Worm (Caenorhabditis elegans) whole organism, young adult: ENCODE data around the gene nhr-45.

Experiments used
- B0019.2 ChIP-seq: fragments of 200-800 bp; sonication (Bioruptor generic); conservative IDR thresholded peaks from 2 replicates; pipeline ENCODE4 v1.3.6; 2022; ENCODE audit warnings: missing genetic modification reagents, missing genetic modification characterization, missing compliant biosample characterization
- B0261.1 ChIP-seq: sonication (generic microtip); optimal IDR thresholded peaks from 2 replicates; lab custom pipeline; 2016; ENCODE audit warnings: mild to moderate bottlenecking, missing genetic modification characterization, moderate library complexity, missing compliant biosample characterization
- F39B2.1 ChIP-seq: fragments of 200-800 bp; sonication (Bioruptor generic); IDR thresholded peaks from 2 replicates; pipeline ENCODE4 v1.3.6; 2022; ENCODE audit warnings: missing genetic modification reagents, missing genetic modification characterization, missing compliant biosample characterization
- F49E8.2 ChIP-seq: sonication (generic microtip); optimal IDR thresholded peaks from 3 replicates; lab custom pipeline; 2017; ENCODE audit warnings: missing genetic modification characterization, mild to moderate bottlenecking, missing compliant biosample characterization, antibody characterized with exemption, moderate library complexity; ENCODE audit not compliant: insufficient read depth
- F57C9.4 ChIP-seq: sonication (generic microtip); optimal IDR thresholded peaks from 2 replicates; lab custom pipeline; 2017; ENCODE audit warnings: mild to moderate bottlenecking, missing genetic modification characterization, missing compliant biosample characterization
- K11D2.4 ChIP-seq: fragments of 200-800 bp; sonication (Bioruptor generic); IDR thresholded peaks from 2 replicates; pipeline ENCODE4 v1.3.6; 2022; ENCODE audit warnings: missing genetic modification reagents, missing genetic modification characterization, missing compliant biosample characterization
- T26A5.8 ChIP-seq: sonication (generic microtip); optimal IDR thresholded peaks from 2 replicates; lab custom pipeline; 2016; ENCODE audit warnings: missing genetic modification characterization, missing compliant biosample characterization
- Y53G8AR.9 ChIP-seq: fragments of 200-800 bp; sonication (Bioruptor generic); conservative IDR thresholded peaks from 2 replicates; pipeline ENCODE4 v1.3.6; 2022; ENCODE audit warnings: missing genetic modification reagents, missing genetic modification characterization, missing compliant biosample characterization
- Y56A3A.18 ChIP-seq: fragments of 200-800 bp; sonication (Bioruptor generic); IDR thresholded peaks from 2 replicates; pipeline ENCODE4 v1.3.6; 2022; ENCODE audit warnings: missing genetic modification reagents, missing genetic modification characterization, missing compliant biosample characterization
- akir-1 ChIP-seq: fragments of 200-800 bp; sonication (Bioruptor generic); optimal IDR thresholded peaks from 2 replicates; lab custom pipeline; 2018; ENCODE audit warnings: mild to moderate bottlenecking, missing genetic modification characterization, moderate library complexity, missing compliant biosample characterization
- ama-1 ChIP-seq, 3 experiments: fragments of 150-350 bp in 1 of 3; sonication (generic microtip) in 2 of 3; optimal IDR thresholded peaks; 2 replicates each; lab custom pipeline; 2014 to 2018; ENCODE audit warnings: missing biosample characterization in 2 of 3, missing genetic modification characterization in 2 of 3, missing genetic modification reagents in 2 of 3
- aptf-3 ChIP-seq: fragments of 200-800 bp; sonication (Bioruptor generic); IDR thresholded peaks from 2 replicates; pipeline ENCODE4 v1.3.6; 2022; ENCODE audit warnings: missing genetic modification characterization, missing compliant biosample characterization
- atf-7 ChIP-seq: sonication (generic microtip); optimal IDR thresholded peaks from 2 replicates; lab custom pipeline; 2017; ENCODE audit warnings: mild to moderate bottlenecking, missing genetic modification characterization, missing compliant biosample characterization
- attf-5 ChIP-seq: fragments of 200-800 bp; sonication (Bioruptor generic); optimal IDR thresholded peaks from 2 replicates; lab custom pipeline; 2018; ENCODE audit warnings: mild to moderate bottlenecking, missing genetic modification characterization, missing compliant biosample characterization
- attf-6 ChIP-seq: fragments of 200-800 bp; sonication (Bioruptor generic); IDR thresholded peaks from 2 replicates; pipeline ENCODE4 v1.3.6; 2022; ENCODE audit warnings: missing genetic modification reagents, missing genetic modification characterization, missing compliant biosample characterization
- bed-1 ChIP-seq: fragments of 200-800 bp; sonication (Bioruptor generic); IDR thresholded peaks from 2 replicates; pipeline ENCODE4 v1.3.6; 2022; ENCODE audit warnings: missing genetic modification reagents, missing genetic modification characterization, missing compliant biosample characterization
- ccch-3 ChIP-seq: fragments of 200-800 bp; sonication (Bioruptor generic); optimal IDR thresholded peaks from 2 replicates; lab custom pipeline; 2018; ENCODE audit warnings: mild to moderate bottlenecking, missing genetic modification characterization, missing compliant biosample characterization
- cebp-1 ChIP-seq, 2 experiments: fragments of 200-800 bp in 1 of 2; sonication (Bioruptor generic) in 1 of 2; sonication (generic microtip) in 1 of 2; IDR thresholded peaks in 1 of 2; optimal IDR thresholded peaks in 1 of 2; 2 replicates each; pipeline versions ENCODE4 v1.3.6 to Lab custom; 2017 to 2022; ENCODE audit warnings: missing compliant biosample characterization in 2 of 2, missing genetic modification characterization in 2 of 2, mild to moderate bottlenecking in 1 of 2, missing genetic modification reagents in 1 of 2, moderate library complexity in 1 of 2
- cebp-2 ChIP-seq: fragments of 200-800 bp; sonication (Bioruptor generic); IDR thresholded peaks from 2 replicates; pipeline ENCODE4 v1.3.6; 2022; ENCODE audit warnings: missing genetic modification characterization, missing compliant biosample characterization
- ceh-100 ChIP-seq: fragments of 200-800 bp; sonication (Bioruptor generic); IDR thresholded peaks from 2 replicates; pipeline ENCODE4 v1.3.6; 2022; ENCODE audit warnings: missing genetic modification reagents, missing genetic modification characterization, missing compliant biosample characterization
- dox-1 ChIP-seq: fragments of 200-800 bp; sonication (Bioruptor generic); IDR thresholded peaks from 2 replicates; pipeline ENCODE4 v1.3.6; 2022; ENCODE audit warnings: missing genetic modification reagents, missing genetic modification characterization, missing compliant biosample characterization
- dpff-1 ChIP-seq: sonication (generic microtip); optimal IDR thresholded peaks from 2 replicates; lab custom pipeline; 2017; ENCODE audit warnings: mild to moderate bottlenecking, missing genetic modification characterization, missing compliant biosample characterization
- lag-1 ChIP-seq: fragments of 200-800 bp; sonication (Bioruptor generic); IDR thresholded peaks from 2 replicates; pipeline ENCODE4 v1.3.6; 2022; ENCODE audit warnings: missing genetic modification reagents, missing genetic modification characterization, missing compliant biosample characterization
- let-526 ChIP-seq: fragments of 200-800 bp; sonication (Bioruptor generic); IDR thresholded peaks from 2 replicates; pipeline ENCODE4 v1.3.6; 2022; ENCODE audit warnings: missing genetic modification reagents, missing genetic modification characterization, missing compliant biosample characterization
- let-607 ChIP-seq, 2 experiments: fragments of 200-800 bp in 1 of 2; sonication (Bioruptor generic) in 1 of 2; sonication (generic microtip) in 1 of 2; optimal IDR thresholded peaks; 2 replicates each; lab custom pipeline; 2016 to 2018; ENCODE audit warnings: mild to moderate bottlenecking in 2 of 2, missing compliant biosample characterization in 2 of 2, missing genetic modification characterization in 2 of 2, moderate library complexity in 2 of 2, missing genotype in 1 of 2
- lin-40 ChIP-seq: sonication (generic microtip); optimal IDR thresholded peaks from 2 replicates; lab custom pipeline; 2016; ENCODE audit warnings: missing genetic modification characterization, mild to moderate bottlenecking, missing compliant biosample characterization, missing genotype, missing genetic modification reagents
- lsl-1 ChIP-seq: fragments of 200-800 bp; sonication (Bioruptor generic); optimal IDR thresholded peaks from 2 replicates; lab custom pipeline; 2018; ENCODE audit warnings: mild to moderate bottlenecking, missing genetic modification characterization, moderate library complexity, missing compliant biosample characterization
- madf-3 ChIP-seq: fragments of 200-800 bp; sonication (Bioruptor generic); IDR thresholded peaks from 2 replicates; pipeline ENCODE4 v1.3.6; 2022; ENCODE audit warnings: missing genetic modification reagents, missing genetic modification characterization, missing compliant biosample characterization
- madf-6 ChIP-seq: fragments of 200-800 bp; sonication (Bioruptor generic); IDR thresholded peaks from 2 replicates; pipeline ENCODE4 v1.3.6; 2022; ENCODE audit warnings: missing genetic modification reagents, missing genetic modification characterization, missing compliant biosample characterization
- mcd-1 ChIP-seq: fragments of 200-800 bp; sonication (Bioruptor generic); IDR thresholded peaks from 2 replicates; pipeline ENCODE4 v1.3.6; 2022; ENCODE audit warnings: missing genetic modification reagents, missing genetic modification characterization, missing compliant biosample characterization
- nfya-2 ChIP-seq: fragments of 200-800 bp; sonication (Bioruptor generic); IDR thresholded peaks from 2 replicates; pipeline ENCODE4 v1.3.6; 2022; ENCODE audit warnings: missing genetic modification reagents, missing genetic modification characterization, missing compliant biosample characterization
- nhr-27 ChIP-seq: fragments of 200-800 bp; sonication (Bioruptor generic); optimal IDR thresholded peaks from 2 replicates; lab custom pipeline; 2018; ENCODE audit warnings: mild to moderate bottlenecking, missing genetic modification characterization, moderate library complexity, missing compliant biosample characterization
- nhr-80 ChIP-seq: sonication (generic microtip); optimal IDR thresholded peaks from 2 replicates; lab custom pipeline; 2016; ENCODE audit warnings: missing genetic modification characterization, missing compliant biosample characterization
- pha-4 ChIP-seq: fragments of 150-350 bp; sonication (generic microtip); optimal IDR thresholded peaks from 2 replicates; lab custom pipeline; 2014; ENCODE audit warnings: missing biosample characterization, missing genetic modification reagents, missing genetic modification characterization
- rec-8 ChIP-seq, 2 experiments: sonication (generic microtip); optimal IDR thresholded peaks; 2 replicates each; lab custom pipeline; 2016; ENCODE audit warnings: mild to moderate bottlenecking in 2 of 2, missing genetic modification characterization in 2 of 2, missing genetic modification reagents in 2 of 2, missing genotype in 2 of 2, missing biosample characterization in 1 of 2, missing compliant biosample characterization in 1 of 2, moderate library complexity in 1 of 2
- repo-1 ChIP-seq: sonication (generic microtip); optimal IDR thresholded peaks from 2 replicates; lab custom pipeline; 2017; ENCODE audit warnings: mild to moderate bottlenecking, missing genetic modification characterization, missing compliant biosample characterization
- sea-2 ChIP-seq: fragments of 200-800 bp; sonication (Bioruptor generic); IDR thresholded peaks from 2 replicates; pipeline ENCODE4 v1.3.6; 2022; ENCODE audit warnings: missing genetic modification characterization, missing compliant biosample characterization
- snpc-1.1 ChIP-seq: sonication (generic microtip); optimal IDR thresholded peaks from 2 replicates; lab custom pipeline; 2017; ENCODE audit warnings: missing genetic modification characterization, mild to moderate bottlenecking, missing compliant biosample characterization, antibody characterized with exemption, moderate library complexity, missing genotype, missing genetic modification reagents; ENCODE audit not compliant: insufficient read depth
- snpc-4 ChIP-seq, 5 experiments: fragments of 150-350 bp in 1 of 5; sonication (generic microtip) in 4 of 5; optimal IDR thresholded peaks; 2 replicates each; lab custom pipeline; 2014 to 2018; ENCODE audit warnings: missing genetic modification characterization in 5 of 5, missing biosample characterization in 3 of 5, antibody characterized with exemption in 2 of 5, mild to moderate bottlenecking in 2 of 5, missing compliant biosample characterization in 2 of 5, missing genotype in 2 of 5, moderate library complexity in 2 of 5, missing genetic modification reagents in 1 of 5
- sptf-2 ChIP-seq: fragments of 200-800 bp; sonication (Bioruptor generic); optimal IDR thresholded peaks from 2 replicates; lab custom pipeline; 2018; ENCODE audit warnings: mild to moderate bottlenecking, missing genetic modification characterization, missing compliant biosample characterization
- tbx-9 ChIP-seq: sonication (generic microtip); optimal IDR thresholded peaks from 2 replicates; lab custom pipeline; 2016; ENCODE audit warnings: borderline replicate concordance, missing genetic modification characterization, inconsistent platforms, missing compliant biosample characterization
- tlf-1 ChIP-seq: fragments of 200-800 bp; sonication (Bioruptor generic); optimal IDR thresholded peaks from 2 replicates; lab custom pipeline; 2018; ENCODE audit warnings: mild to moderate bottlenecking, missing genetic modification characterization, missing compliant biosample characterization
- xnd-1 ChIP-seq: sonication (generic microtip); optimal IDR thresholded peaks from 2 replicates; lab custom pipeline; 2016; ENCODE audit warnings: missing genotype, missing genetic modification reagents, missing genetic modification characterization, missing compliant biosample characterization
- zfh-2 ChIP-seq: fragments of 200-800 bp; sonication (Bioruptor generic); conservative IDR thresholded peaks from 2 replicates; pipeline ENCODE4 v1.3.6; 2022; ENCODE audit warnings: missing genetic modification reagents, missing genetic modification characterization, missing compliant biosample characterization
- ztf-18 ChIP-seq: sonication (generic microtip); optimal IDR thresholded peaks from 2 replicates; lab custom pipeline; 2016; ENCODE audit warnings: missing genotype, mild to moderate bottlenecking, missing genetic modification characterization, missing compliant biosample characterization
- ztf-26 ChIP-seq: sonication (generic microtip); optimal IDR thresholded peaks from 2 replicates; lab custom pipeline; 2017; ENCODE audit warnings: missing genetic modification characterization, missing compliant biosample characterization
- ztf-3 ChIP-seq: fragments of 200-800 bp; sonication (Bioruptor generic); optimal IDR thresholded peaks from 2 replicates; lab custom pipeline; 2018; ENCODE audit warnings: mild to moderate bottlenecking, missing genetic modification characterization, missing compliant biosample characterization

Gene nhr-45

DNA sequence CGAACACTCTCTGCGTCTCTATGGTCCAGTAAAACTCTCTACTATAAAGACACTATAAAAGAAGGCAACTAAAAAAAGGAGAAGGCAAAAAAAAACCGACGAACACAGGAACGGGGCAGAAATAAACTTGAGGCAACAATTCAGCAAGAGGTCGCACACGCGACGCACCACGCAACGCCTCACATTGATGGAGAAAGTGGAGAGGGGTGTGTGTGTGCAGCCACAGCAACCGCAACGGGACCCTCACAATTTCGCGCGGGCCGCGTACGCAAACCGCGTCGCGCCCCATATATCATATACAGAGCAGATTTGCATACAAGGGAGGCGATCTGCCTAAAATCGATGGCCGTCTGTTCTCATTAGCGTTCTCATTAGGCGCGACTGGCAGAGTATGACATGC lies 43.3 kb downstream of the nhr-45 start (continued):
- no peak for TF ChIP-seq madf-6 (GFP tag; lab: Robert Waterston, UW)
- TF ChIP-seq akir-1, result no peak
- no peak for TF ChIP-seq xnd-1 (tag; lab: Kevin White, UChicago)
- TF ChIP-seq T26A5.8, result no peak
- TF ChIP-seq ztf-3 (GFP tag; lab: Kevin White, UChicago), result no peak
- TF ChIP-seq nhr-27, result no peak
- no peak for TF ChIP-seq F39B2.1 (GFP tag; lab: Robert Waterston, UW)
- TF ChIP-seq ama-1 (optimal IDR thresholded peaks at IDR 0.05; lab: Kevin White, UChicago), result no peak
- TF ChIP-seq ama-1 (GFP tag; optimal IDR thresholded peaks at IDR 0.05; lab: Kevin White, UChicago), result no peak
- TF ChIP-seq nhr-80 (tag; lab: Kevin White, UChicago), result no peak
- TF ChIP-seq attf-6 (GFP tag; lab: Robert Waterston, UW), result no peak
- no peak for TF ChIP-seq rec-8 (tag; optimal IDR thresholded peaks at IDR 0.05; lab: Kevin White, UChicago)
- no peak for TF ChIP-seq B0019.2 (GFP tag; lab: Robert Waterston, UW)
- TF ChIP-seq cebp-1 (GFP tag; IDR thresholded peaks at IDR 0.05; lab: Robert Waterston, UW), result 0 out of 2 replicates have a peak, but pooled peaks have one; percentile 30
- peak; percentile 55 for TF ChIP-seq cebp-1 (tag; optimal IDR thresholded peaks at IDR 0.05; lab: Kevin White, UChicago)
- TF ChIP-seq let-526 (GFP tag; lab: Robert Waterston, UW), result no peak
- TF ChIP-seq B0261.1 (tag; lab: Kevin White, UChicago), result no peak
- TF ChIP-seq let-607 (tag; optimal IDR thresholded peaks at IDR 0.05; lab: Kevin White, UChicago), result no peak
- TF ChIP-seq sptf-2 (GFP tag; lab: Kevin White, UChicago), result no peak
- TF ChIP-seq tbx-9 (tag; lab: Kevin White, UChicago), result no peak
- peak; percentile 91 for TF ChIP-seq madf-3 (GFP tag; lab: Robert Waterston, UW)
- no peak for TF ChIP-seq snpc-4 (GFP tag; optimal IDR thresholded peaks at IDR 0.05; lab: Kevin White, UChicago)
- no peak for TF ChIP-seq snpc-4 (tag; optimal IDR thresholded peaks at IDR 0.05; lab: Kevin White, UChicago)
- 0 out of 2 replicates have a peak, but pooled peaks have one; percentile 42 for TF ChIP-seq K11D2.4
- TF ChIP-seq F57C9.4 (tag; lab: Kevin White, UChicago), result no peak
- TF ChIP-seq bed-1, result no peak
- TF ChIP-seq lin-40 (tag; lab: Kevin White, UChicago), result peak; percentile 27
- no peak for TF ChIP-seq nfya-2 (GFP tag; lab: Robert Waterston, UW)
- no peak for TF ChIP-seq atf-7 (tag; lab: Kevin White, UChicago)
- TF ChIP-seq sea-2, result no peak
- TF ChIP-seq zfh-2 (GFP tag; lab: Robert Waterston, UW), result peak; percentile 83
- no peak for TF ChIP-seq ccch-3 (GFP tag; lab: Kevin White, UChicago)
- no peak for TF ChIP-seq tlf-1 (GFP tag; lab: Kevin White, UChicago)
- no peak for TF ChIP-seq dpff-1 (tag; lab: Kevin White, UChicago)
- no peak for TF ChIP-seq F49E8.2
- no peak for TF ChIP-seq ztf-18
- TF ChIP-seq aptf-3 (GFP tag; lab: Robert Waterston, UW), result no peak
- no peak for TF ChIP-seq lag-1 (GFP tag; lab: Robert Waterston, UW)
- peak; percentile 47; the same call in 1 of the 2 replicates for TF ChIP-seq dox-1
- TF ChIP-seq ceh-100 (GFP tag; lab: Robert Waterston, UW), result no peak
- TF ChIP-seq pha-4 (tag; lab: Kevin White, UChicago), result no peak
- TF ChIP-seq Y56A3A.18 (GFP tag; lab: Robert Waterston, UW), result no peak
- peak; percentile 52 for TF ChIP-seq attf-5 (GFP tag; lab: Kevin White, UChicago)
- TF ChIP-seq lsl-1 (GFP tag; lab: Kevin White, UChicago), result no peak
- TF ChIP-seq cebp-2 (GFP tag; lab: Robert Waterston, UW), result no peak
- TF ChIP-seq Y53G8AR.9 (GFP tag; lab: Robert Waterston, UW), result no peak
- TF ChIP-seq ztf-26 (tag; lab: Kevin White, UChicago), result peak; percentile 4
- TF ChIP-seq snpc-1.1, result no peak
- TF ChIP-seq repo-1 (tag; lab: Kevin White, UChicago), result no peak
- peak; percentile 44; the same call in 1 of the 2 replicates for TF ChIP-seq mcd-1
